Fruit fly (Drosophila melanogaster) whole organism, embryonic: Measurements from ENCODE around the gene CG6225.
A peak's percentile ranks its signal among the peaks of the same experiment; 100 is the strongest.

Experiments used
- Asciz ChIP-seq: fragments of 200-800 bp; sonication (Bioruptor generic); optimal IDR thresholded peaks from 2 replicates; lab custom pipeline; 2017; ENCODE audit warnings: missing biosample characterization, mild to moderate bottlenecking, missing genetic modification characterization, missing genetic modification reagents
- Bdp1 ChIP-seq: fragments of 200-800 bp; sonication (Bioruptor generic); optimal IDR thresholded peaks from 3 replicates; lab custom pipeline; 2016; ENCODE audit warnings: missing biosample characterization, missing genetic modification characterization
- CG10462 ChIP-seq: fragments of 200-800 bp; sonication (Bioruptor generic); optimal IDR thresholded peaks from 2 replicates; lab custom pipeline; 2016; ENCODE audit warnings: missing biosample characterization, missing genetic modification characterization
- CG10565 ChIP-seq: fragments of 200-800 bp; sonication (Bioruptor generic); optimal IDR thresholded peaks from 3 replicates; lab custom pipeline; 2016; ENCODE audit warnings: missing biosample characterization, mild to moderate bottlenecking, missing genetic modification characterization
- CG11504 ChIP-seq: fragments of 200-800 bp; sonication (Bioruptor generic); optimal IDR thresholded peaks from 3 replicates; lab custom pipeline; 2019; ENCODE audit warnings: missing biosample characterization, mild to moderate bottlenecking, missing genetic modification characterization, moderate library complexity
- CG12299 ChIP-seq: fragments of 200-800 bp; sonication (Bioruptor generic); optimal IDR thresholded peaks from 2 replicates; lab custom pipeline; 2018; ENCODE audit warnings: missing biosample characterization, mild to moderate bottlenecking, missing genetic modification characterization
- CG12769 ChIP-seq: fragments of 200-800 bp; sonication (Bioruptor generic); optimal IDR thresholded peaks from 2 replicates; lab custom pipeline; 2019; ENCODE audit warnings: missing biosample characterization, mild to moderate bottlenecking, missing genetic modification characterization, moderate library complexity
- CG14014 ChIP-seq: fragments of 200-800 bp; sonication (Bioruptor generic); IDR thresholded peaks from 2 replicates; pipeline ENCODE4 v1.3.6; 2022; ENCODE audit warnings: missing biosample characterization, missing genetic modification characterization
- CG15011 ChIP-seq: fragments of 200-800 bp; sonication (Bioruptor generic); optimal IDR thresholded peaks from 3 replicates; lab custom pipeline; 2018; ENCODE audit warnings: missing biosample characterization, mild to moderate bottlenecking, missing genetic modification characterization
- CG1529 ChIP-seq: fragments of 200-800 bp; sonication (Bioruptor generic); optimal IDR thresholded peaks from 3 replicates; lab custom pipeline; 2018; ENCODE audit warnings: missing biosample characterization, missing genetic modification characterization
- CG17802 ChIP-seq: fragments of 200-800 bp; sonication (Bioruptor generic); optimal IDR thresholded peaks from 2 replicates; lab custom pipeline; 2018; ENCODE audit warnings: missing biosample characterization, mild to moderate bottlenecking, missing genetic modification characterization, moderate library complexity
- CG1832 ChIP-seq: fragments of 200-800 bp; sonication (Bioruptor generic); optimal IDR thresholded peaks from 2 replicates; lab custom pipeline; 2017; ENCODE audit warnings: missing biosample characterization, mild to moderate bottlenecking, missing genetic modification characterization, inconsistent platforms
- CG2199 ChIP-seq: fragments of 200-800 bp; sonication (Bioruptor generic); IDR thresholded peaks from 3 replicates; pipeline ENCODE4 v1.3.6; 2022; ENCODE audit warnings: missing biosample characterization, missing genetic modification characterization
- CG2875 ChIP-seq: fragments of 200-800 bp; sonication (Bioruptor generic); optimal IDR thresholded peaks from 2 replicates; lab custom pipeline; 2017; ENCODE audit warnings: missing biosample characterization, mild to moderate bottlenecking, missing genetic modification characterization, missing genetic modification reagents
- CG3163 ChIP-seq: fragments of 200-800 bp; sonication (Bioruptor generic); optimal IDR thresholded peaks from 3 replicates; lab custom pipeline; 2016; ENCODE audit warnings: missing biosample characterization, missing genetic modification characterization
- CG32767 ChIP-seq: fragments of 200-800 bp; sonication (Bioruptor generic); IDR thresholded peaks from 2 replicates; pipeline ENCODE4 v1.3.6; 2022; ENCODE audit warnings: missing biosample characterization, missing genetic modification characterization
- CG3995 ChIP-seq: fragments of 200-800 bp; sonication (Bioruptor generic); optimal IDR thresholded peaks from 3 replicates; lab custom pipeline; 2016; ENCODE audit warnings: missing biosample characterization, missing genetic modification characterization
- CG6765 ChIP-seq: fragments of 200-800 bp; sonication (Bioruptor generic); optimal IDR thresholded peaks from 3 replicates; lab custom pipeline; 2017; ENCODE audit warnings: missing biosample characterization, mild to moderate bottlenecking, missing genetic modification characterization
- CG7928 ChIP-seq: fragments of 200-800 bp; sonication (Bioruptor generic); optimal IDR thresholded peaks from 2 replicates; lab custom pipeline; 2017; ENCODE audit warnings: missing biosample characterization, mild to moderate bottlenecking, missing genetic modification characterization
- CG8290 ChIP-seq, 3 experiments: fragments of 200-800 bp; sonication (Bioruptor generic); optimal IDR thresholded peaks; 2 replicates each; lab custom pipeline; 2016 to 2019; ENCODE audit warnings: missing biosample characterization in 3 of 3, missing genetic modification characterization in 3 of 3, mild to moderate bottlenecking in 2 of 3, moderate library complexity in 1 of 3
- CG9876 ChIP-seq: fragments of 200-800 bp; sonication (Bioruptor generic); optimal IDR thresholded peaks from 2 replicates; lab custom pipeline; 2016; ENCODE audit warnings: missing biosample characterization, missing genetic modification characterization
- CTCF ChIP-seq: fragments of 200-800 bp; sonication (Bioruptor generic); optimal IDR thresholded peaks from 2 replicates; lab custom pipeline; 2017; ENCODE audit warnings: missing biosample characterization, mild to moderate bottlenecking, missing genetic modification characterization, moderate library complexity
- Dbx ChIP-seq: fragments of 200-800 bp; sonication (Bioruptor generic); IDR thresholded peaks from 3 replicates; pipeline ENCODE4 v1.3.6; 2022; ENCODE audit warnings: missing biosample characterization, missing genetic modification characterization
- Doc3 ChIP-seq: fragments of 200-800 bp; sonication (Bioruptor generic); IDR thresholded peaks from 3 replicates; pipeline ENCODE4 v1.3.6; 2022; ENCODE audit warnings: missing biosample characterization, missing genetic modification characterization; ENCODE audit not compliant: partially characterized antibody
- Gug ChIP-seq: fragments of 200-800 bp; sonication (Bioruptor generic); IDR thresholded peaks from 4 replicates; pipeline ENCODE4 v1.3.6; 2022; ENCODE audit warnings: missing biosample characterization, missing genetic modification characterization
- HLH3B ChIP-seq: fragments of 200-800 bp; sonication (Bioruptor generic); IDR thresholded peaks from 2 replicates; pipeline ENCODE4 v1.3.6; 2022; ENCODE audit warnings: missing biosample characterization, missing genetic modification characterization
- Hand ChIP-seq: fragments of 200-800 bp; sonication (Bioruptor generic); optimal IDR thresholded peaks from 2 replicates; lab custom pipeline; 2017; ENCODE audit warnings: mild to moderate bottlenecking, missing biosample characterization, missing genetic modification reagents, missing genetic modification characterization
- MTF-1 ChIP-seq: fragments of 200-800 bp; sonication (Bioruptor generic); optimal IDR thresholded peaks from 2 replicates; lab custom pipeline; 2018; ENCODE audit warnings: missing biosample characterization, mild to moderate bottlenecking, missing genetic modification characterization, borderline replicate concordance
- Mad ChIP-seq: fragments of 200-800 bp; sonication (Bioruptor generic); optimal IDR thresholded peaks from 2 replicates; lab custom pipeline; 2016; ENCODE audit warnings: missing biosample characterization, missing genetic modification characterization
- Meics ChIP-seq: fragments of 200-800 bp; sonication (Bioruptor generic); optimal IDR thresholded peaks from 2 replicates; lab custom pipeline; 2017; ENCODE audit warnings: missing biosample characterization, mild to moderate bottlenecking, missing genetic modification characterization
- Nf-YA ChIP-seq: fragments of 200-800 bp; sonication (Bioruptor generic); IDR thresholded peaks from 2 replicates; pipeline ENCODE4 v1.3.6; 2022; ENCODE audit warnings: missing biosample characterization, missing genetic modification characterization
- Pdp1 ChIP-seq, 2 experiments: fragments of 200-800 bp; sonication (Bioruptor generic); optimal IDR thresholded peaks; 3 replicates each; lab custom pipeline; 2016; ENCODE audit warnings: missing biosample characterization in 2 of 2, missing genetic modification characterization in 2 of 2, mild to moderate bottlenecking in 1 of 2, moderate library complexity in 1 of 2
- Ssrp ChIP-seq: fragments of 200-800 bp; sonication (Bioruptor generic); optimal IDR thresholded peaks from 2 replicates; lab custom pipeline; 2018; ENCODE audit warnings: missing biosample characterization, mild to moderate bottlenecking, missing genetic modification characterization, moderate library complexity
- Stat92E ChIP-seq, 3 experiments: fragments of >200 bp in 2 of 3; fragments of 200-800 bp in 1 of 3; sonication (Bioruptor generic) in 1 of 3; optimal IDR thresholded peaks; 2 replicates each; lab custom pipeline; 2017 to 2019; ENCODE audit warnings: missing biosample characterization in 3 of 3, missing genetic modification characterization in 3 of 3, mild to moderate bottlenecking in 1 of 3, moderate library complexity in 1 of 3
- TFAM ChIP-seq: fragments of 200-800 bp; sonication (Bioruptor generic); optimal IDR thresholded peaks from 2 replicates; lab custom pipeline; 2017; ENCODE audit warnings: missing biosample characterization, missing genetic modification characterization, inconsistent platforms
- Xbp1 ChIP-seq: fragments of 200-800 bp; sonication (Bioruptor generic); optimal IDR thresholded peaks from 3 replicates; lab custom pipeline; 2016; ENCODE audit warnings: missing biosample characterization, mild to moderate bottlenecking, missing genetic modification characterization
- YL-1 ChIP-seq: fragments of 200-800 bp; sonication (Bioruptor generic); optimal IDR thresholded peaks from 3 replicates; lab custom pipeline; 2017; ENCODE audit warnings: missing biosample characterization, mild to moderate bottlenecking, missing genetic modification characterization
- ase ChIP-seq: fragments of 200-800 bp; sonication (Bioruptor generic); IDR thresholded peaks from 3 replicates; pipeline ENCODE4 v1.3.6; 2022; ENCODE audit warnings: missing biosample characterization, missing genetic modification characterization
- bowl ChIP-seq: fragments of 200-800 bp; sonication (Bioruptor generic); IDR thresholded peaks from 2 replicates; pipeline ENCODE4 v1.3.6; 2022; ENCODE audit warnings: missing biosample characterization, missing genetic modification characterization
- bsh ChIP-seq, 2 experiments: fragments of 200-800 bp; sonication (Bioruptor generic); optimal IDR thresholded peaks; 2 replicates each; lab custom pipeline; 2017 to 2018; ENCODE audit warnings: mild to moderate bottlenecking in 2 of 2, missing biosample characterization in 2 of 2, missing genetic modification characterization in 2 of 2, moderate library complexity in 1 of 2
- ci ChIP-seq: fragments of 200-800 bp; sonication (Bioruptor generic); IDR thresholded peaks from 3 replicates; pipeline ENCODE4 v1.3.6; 2022; ENCODE audit warnings: missing biosample characterization, missing genetic modification characterization
- crol ChIP-seq: fragments of 200-800 bp; sonication (Bioruptor generic); IDR thresholded peaks from 2 replicates; pipeline ENCODE4 v1.3.6; 2022; ENCODE audit warnings: missing biosample characterization, missing genetic modification characterization
- emc ChIP-seq: fragments of 200-800 bp; sonication (Bioruptor generic); optimal IDR thresholded peaks from 2 replicates; lab custom pipeline; 2016; ENCODE audit warnings: missing biosample characterization, missing genetic modification characterization
- gem ChIP-seq: fragments of 200-800 bp; sonication (Bioruptor generic); optimal IDR thresholded peaks from 2 replicates; lab custom pipeline; 2019; ENCODE audit warnings: missing biosample characterization, mild to moderate bottlenecking, missing genetic modification characterization, moderate library complexity
- lmd ChIP-seq: fragments of 200-800 bp; sonication (Bioruptor generic); IDR thresholded peaks from 2 replicates; pipeline ENCODE4 v1.3.6; 2022; ENCODE audit warnings: missing biosample characterization, missing genetic modification characterization
- pnt ChIP-seq: fragments of 200-800 bp; sonication (Bioruptor generic); optimal IDR thresholded peaks from 3 replicates; lab custom pipeline; 2016; ENCODE audit warnings: missing biosample characterization, missing genetic modification characterization
- sc ChIP-seq, 3 experiments: fragments of >200 bp in 2 of 3; fragments of 200-800 bp in 1 of 3; sonication (Bioruptor generic) in 1 of 3; optimal IDR thresholded peaks; 2 replicates in 2 of 3; 3 replicates in 1 of 3; lab custom pipeline; 2017; ENCODE audit warnings: mild to moderate bottlenecking in 1 of 3, missing biosample characterization in 1 of 3, missing genetic modification characterization in 1 of 3, missing genetic modification reagents in 1 of 3
- schlank ChIP-seq: fragments of 200-800 bp; sonication (Bioruptor generic); optimal IDR thresholded peaks from 2 replicates; lab custom pipeline; 2018; ENCODE audit warnings: missing biosample characterization, mild to moderate bottlenecking, missing genetic modification characterization
- twi ChIP-seq: fragments of 200-800 bp; optimal IDR thresholded peaks from 2 replicates; lab custom pipeline; 2019; ENCODE audit warnings: missing biosample characterization, mild to moderate bottlenecking, missing genetic modification characterization, moderate library complexity
- yki ChIP-seq: fragments of >200 bp; optimal IDR thresholded peaks from 3 replicates; lab custom pipeline; 2018

Gene CG6225

dm6 chr3R:12627691-12628148, 26.7 kb upstream of the CG6225 start, which contains the start of the genes Vha55 and Snx3 (continued):
- TF ChIP-seq CG2875 (GFP tag; lab: Kevin White, UChicago): peak; percentile 25
- peak; percentile 65 for TF ChIP-seq CTCF (GFP tag; lab: Kevin White, UChicago)
- peak; percentile 32 for TF ChIP-seq CG10462
- TF ChIP-seq Bdp1 (GFP tag; lab: Kevin White, UChicago): peak; percentile 75
- TF ChIP-seq Pdp1 (GFP tag; optimal IDR thresholded peaks at IDR 0.05; lab: Kevin White, UChicago): peak; percentile 86 to 94
- TF ChIP-seq pnt (GFP tag; lab: Kevin White, UChicago): peak; percentile 78
- peak; percentile 81 for TF ChIP-seq emc (GFP tag; lab: Kevin White, UChicago)
- no peak for TF ChIP-seq CG2199 (GFP tag; lab: Robert Waterston, UW)
- no peak for TF ChIP-seq CG15011 (GFP tag; lab: Kevin White, UChicago)
- no peak for TF ChIP-seq CG1529 (GFP tag; lab: Kevin White, UChicago)
- TF ChIP-seq CG14014 (GFP tag; lab: Robert Waterston, UW): no peak
- peak; percentile 89 for TF ChIP-seq Xbp1 (GFP tag; lab: Kevin White, UChicago)
- no peak for TF ChIP-seq Ssrp
- no peak for TF ChIP-seq HLH3B (GFP tag; lab: Robert Waterston, UW)
- TF ChIP-seq Gug: peak; percentile 78
- peak in 1 of 2 experiments; percentile 40 for TF ChIP-seq bsh (GFP tag; optimal IDR thresholded peaks at IDR 0.05; lab: Kevin White, UChicago)
- TF ChIP-seq bowl (GFP tag; lab: Robert Waterston, UW): no peak
- peak; percentile 60 for TF ChIP-seq CG7928 (GFP tag; lab: Kevin White, UChicago)
- TF ChIP-seq Asciz (GFP tag; lab: Kevin White, UChicago): no peak
- TF ChIP-seq CG8290 (GFP tag; optimal IDR thresholded peaks at IDR 0.05; lab: Kevin White, UChicago): peak; percentile 100
- TF ChIP-seq CG8290 (tag; optimal IDR thresholded peaks at IDR 0.05; lab: Kevin White, UChicago): peak; percentile 83 to 99
- no peak for TF ChIP-seq Dbx (GFP tag; lab: Robert Waterston, UW)
- peak in 1 of 3 experiments; percentile 77 for TF ChIP-seq Stat92E (GFP tag; optimal IDR thresholded peaks at IDR 0.05; lab: Kevin White, UChicago)
- peak; percentile 32 for TF ChIP-seq Hand (GFP tag; lab: Kevin White, UChicago)
- TF ChIP-seq MTF-1 (GFP tag; lab: Kevin White, UChicago): peak; percentile 48
- TF ChIP-seq Doc3 (GFP tag; lab: Robert Waterston, UW): no peak
- TF ChIP-seq ase: no peak
- peak; percentile 54 for TF ChIP-seq CG12299 (tag; lab: Kevin White, UChicago)
- no peak for TF ChIP-seq sc (optimal IDR thresholded peaks at IDR 0.05; lab: Kevin White, UChicago)
- no peak for TF ChIP-seq sc (GFP tag; optimal IDR thresholded peaks at IDR 0.05; lab: Kevin White, UChicago)
- peak; percentile 89 for TF ChIP-seq CG9876 (GFP tag; lab: Kevin White, UChicago)
- TF ChIP-seq Meics (GFP tag; lab: Kevin White, UChicago): peak; percentile 56
- TF ChIP-seq CG17802 (tag; lab: Kevin White, UChicago): no peak
- peak; percentile 54 for TF ChIP-seq twi (tag; lab: Kevin White, UChicago)
- no peak for TF ChIP-seq CG32767
- TF ChIP-seq CG3163 (GFP tag; lab: Kevin White, UChicago): peak; percentile 80
- no peak for TF ChIP-seq CG11504 (tag; lab: Kevin White, UChicago)
- peak; percentile 43 for TF ChIP-seq gem (tag; lab: Kevin White, UChicago)
- TF ChIP-seq Nf-YA (GFP tag; lab: Robert Waterston, UW): no peak
- TF ChIP-seq Mad: peak; percentile 71
- no peak for TF ChIP-seq CG1832
- no peak for TF ChIP-seq crol (GFP tag; lab: Robert Waterston, UW)
- TF ChIP-seq CG3995 (GFP tag; lab: Kevin White, UChicago): peak; percentile 44
- peak; percentile 37 for TF ChIP-seq CG6765 (GFP tag; lab: Kevin White, UChicago)
- peak; percentile 81 for TF ChIP-seq YL-1 (GFP tag; lab: Kevin White, UChicago)
- no peak for TF ChIP-seq ci (GFP tag; lab: Robert Waterston, UW)
- no peak for TF ChIP-seq schlank
- no peak for TF ChIP-seq TFAM (GFP tag; lab: Kevin White, UChicago)
- TF ChIP-seq CG12769 (tag; lab: Kevin White, UChicago): no peak
- TF ChIP-seq yki (lab: Kevin White, UChicago): peak; percentile 14
- TF ChIP-seq lmd (GFP tag; lab: Robert Waterston, UW): no peak
- no peak for TF ChIP-seq CG10565 (GFP tag; lab: Kevin White, UChicago)
